Worm (Caenorhabditis elegans): ENCODE data around the gene F40G9.7.

ce11 chrIII:149132-149531, 16.4 kb upstream of the F40G9.7 start:
- TF ChIP-seq ama-1 (optimal IDR thresholded peaks at IDR 0.05) (no peak), che-1 (tag; optimal IDR thresholded peaks at IDR 0.05) (no peak), hlh-6 (tag; optimal IDR thresholded peaks at IDR 0.05) (no peak), ceh-2 (tag; optimal IDR thresholded peaks at IDR 0.05) (no peak), ceh-19 (GFP tag; optimal IDR thresholded peaks at IDR 0.05) (no peak), nhr-11 (tag; optimal IDR thresholded peaks at IDR 0.05) (no peak), mec-3 (tag; optimal IDR thresholded peaks at IDR 0.05; ENCODE audit: borderline replicate concordance) (no peak), odd-2 (tag; optimal IDR thresholded peaks at IDR 0.05) (no peak), ref-2 (tag; optimal IDR thresholded peaks at IDR 0.05) (no peak), ahr-1 (tag; optimal IDR thresholded peaks at IDR 0.05) (no peak)
